Worm (Caenorhabditis elegans) whole organism, L4 larva: Measurements from ENCODE around the gene fipr-15.

Experiments
- F37D6.2 ChIP-seq: sonication (generic microtip); optimal IDR thresholded peaks from 2 replicates; lab custom pipeline; 2016; ENCODE audit warnings: mild to moderate bottlenecking, missing genetic modification characterization, missing compliant biosample characterization
- F49E8.2 ChIP-seq: sonication (generic microtip); optimal IDR thresholded peaks from 2 replicates; lab custom pipeline; 2016; ENCODE audit warnings: missing compliant biosample characterization, mild to moderate bottlenecking, missing genetic modification characterization, borderline replicate concordance
- T20F7.1 ChIP-seq: fragments of 200-800 bp; sonication (Bioruptor generic); optimal IDR thresholded peaks from 2 replicates; lab custom pipeline; 2018; ENCODE audit warnings: mild to moderate bottlenecking, missing genetic modification characterization, missing compliant biosample characterization
- T26A8.4 ChIP-seq: fragments of 200-800 bp; sonication (Bioruptor generic); IDR thresholded peaks from 2 replicates; pipeline ENCODE4 v1.3.6; 2022; ENCODE audit warnings: missing genetic modification characterization, missing compliant biosample characterization
- ZK337.2 ChIP-seq: fragments of 200-800 bp; sonication (Bioruptor generic); IDR thresholded peaks from 2 replicates; pipeline ENCODE4 v1.3.6; 2022; ENCODE audit warnings: missing genetic modification reagents, missing genetic modification characterization, missing compliant biosample characterization
- ZK546.5 ChIP-seq, 2 experiments: sonication (generic microtip); optimal IDR thresholded peaks; 2 replicates each; lab custom pipeline; 2017; ENCODE audit warnings: missing biosample characterization in 2 of 2, missing genetic modification characterization in 2 of 2
- aha-1 ChIP-seq: fragments of 150-350 bp; peaks from one replicate; lab custom pipeline; 2014; ENCODE audit warnings: missing biosample characterization, missing genetic modification characterization
- aly-2 ChIP-seq: sonication (generic microtip); optimal IDR thresholded peaks from 2 replicates; lab custom pipeline; 2018; ENCODE audit warnings: missing biosample characterization, missing genetic modification characterization
- ama-1 ChIP-seq: fragments of 150-350 bp; optimal IDR thresholded peaks from 2 replicates; lab custom pipeline; 2014; ENCODE audit warnings: inconsistent platforms, mixed read lengths
- attf-4 ChIP-seq: sonication (generic microtip); optimal IDR thresholded peaks from 3 replicates; lab custom pipeline; 2017; ENCODE audit warnings: missing biosample characterization, missing genetic modification characterization
- ceh-20 ChIP-seq: fragments of 200-800 bp; sonication (Bioruptor generic); IDR thresholded peaks from 2 replicates; pipeline ENCODE4 v1.3.6; 2022; ENCODE audit warnings: missing genetic modification reagents, missing genetic modification characterization, missing compliant biosample characterization
- ceh-28 ChIP-seq: fragments of 150-350 bp; optimal IDR thresholded peaks from 2 replicates; lab custom pipeline; 2014; ENCODE audit warnings: missing biosample characterization, missing genetic modification reagents, missing genetic modification characterization
- ceh-32 ChIP-seq: sonication (generic microtip); optimal IDR thresholded peaks from 2 replicates; lab custom pipeline; 2016; ENCODE audit warnings: mild to moderate bottlenecking, missing genetic modification characterization, missing compliant biosample characterization; ENCODE audit not compliant: poor library complexity
- ceh-44 ChIP-seq: fragments of 200-800 bp; sonication (Bioruptor generic); IDR thresholded peaks from 2 replicates; pipeline ENCODE4 v1.3.6; 2022; ENCODE audit warnings: missing genetic modification reagents, missing genetic modification characterization, missing compliant biosample characterization
- ceh-62 ChIP-seq: sonication (generic microtip); optimal IDR thresholded peaks from 2 replicates; lab custom pipeline; 2017; ENCODE audit warnings: missing biosample characterization, missing genetic modification characterization
- daf-12 ChIP-seq: fragments of 150-350 bp; optimal IDR thresholded peaks from 2 replicates; lab custom pipeline; 2014; ENCODE audit warnings: missing biosample characterization, missing genetic modification reagents, missing genetic modification characterization
- daf-19 ChIP-seq: fragments of 200-800 bp; sonication (Bioruptor generic); conservative IDR thresholded peaks from 2 replicates; pipeline ENCODE4 v1.3.6; 2022; ENCODE audit warnings: missing genetic modification characterization, missing compliant biosample characterization
- dmd-6 ChIP-seq: fragments of 200-800 bp; sonication (Bioruptor generic); IDR thresholded peaks from 2 replicates; pipeline ENCODE4 v1.3.6; 2022; ENCODE audit warnings: missing genetic modification reagents, missing genetic modification characterization, missing compliant biosample characterization
- duxl-1 ChIP-seq: sonication (generic microtip); optimal IDR thresholded peaks from 2 replicates; lab custom pipeline; 2016; ENCODE audit warnings: mild to moderate bottlenecking, missing genetic modification characterization, moderate library complexity, missing compliant biosample characterization; ENCODE audit not compliant: poor library complexity
- fos-1 ChIP-seq: fragments of 150-350 bp; optimal IDR thresholded peaks from 2 replicates; lab custom pipeline; 2014; ENCODE audit warnings: missing biosample characterization, missing genetic modification characterization
- gei-8 ChIP-seq: fragments of 200-800 bp; sonication (Bioruptor generic); optimal IDR thresholded peaks from 2 replicates; lab custom pipeline; 2018; ENCODE audit warnings: mild to moderate bottlenecking, missing genetic modification characterization, missing compliant biosample characterization
- hif-1 ChIP-seq, 2 experiments: sonication (generic microtip); optimal IDR thresholded peaks; 2 replicates each; lab custom pipeline; 2016 to 2017; ENCODE audit warnings: missing compliant biosample characterization in 2 of 2, missing genetic modification characterization in 2 of 2, missing genetic modification reagents in 2 of 2, missing genotype in 2 of 2, mild to moderate bottlenecking in 1 of 2
- hlh-11 ChIP-seq: fragments of 200-800 bp; sonication (Bioruptor generic); optimal IDR thresholded peaks from 2 replicates; lab custom pipeline; 2018; ENCODE audit warnings: mild to moderate bottlenecking, missing genetic modification characterization, missing compliant biosample characterization
- hlh-30 ChIP-seq: sonication (generic microtip); optimal IDR thresholded peaks from 2 replicates; lab custom pipeline; 2017; ENCODE audit warnings: antibody characterized with exemption, mild to moderate bottlenecking, missing genetic modification characterization, missing compliant biosample characterization; ENCODE audit not compliant: insufficient read depth
- hmg-1.1 ChIP-seq: fragments of 200-800 bp; sonication (Bioruptor generic); IDR thresholded peaks from 2 replicates; pipeline ENCODE4 v1.3.6; 2022; ENCODE audit warnings: missing genetic modification reagents, missing genetic modification characterization, missing compliant biosample characterization
- lim-7 ChIP-seq: fragments of 200-800 bp; sonication (Bioruptor generic); IDR thresholded peaks from 2 replicates; pipeline ENCODE4 v1.3.6; 2022; ENCODE audit warnings: missing genetic modification characterization, missing compliant biosample characterization
- lin-29 ChIP-seq: fragments of 200-800 bp; sonication (Bioruptor generic); IDR thresholded peaks from 2 replicates; pipeline ENCODE4 v1.3.6; 2022; ENCODE audit warnings: missing genetic modification reagents, missing genetic modification characterization, missing compliant biosample characterization
- lin-38 ChIP-seq: fragments of 200-800 bp; sonication (Bioruptor generic); IDR thresholded peaks from 2 replicates; pipeline ENCODE4 v1.3.6; 2022; ENCODE audit warnings: missing genetic modification reagents, missing genetic modification characterization, missing compliant biosample characterization
- lir-3 ChIP-seq: sonication (generic microtip); optimal IDR thresholded peaks from 2 replicates; lab custom pipeline; 2016; ENCODE audit warnings: mild to moderate bottlenecking, missing genetic modification characterization, missing compliant biosample characterization
- lsy-2 ChIP-seq, 2 experiments: fragments of 150-350 bp in 1 of 2; sonication (generic microtip) in 1 of 2; optimal IDR thresholded peaks; 2 replicates each; lab custom pipeline; 2014 to 2017; ENCODE audit warnings: missing biosample characterization in 2 of 2, missing genetic modification characterization in 2 of 2
- madf-5 ChIP-seq, 2 experiments: fragments of 200-800 bp; sonication (Bioruptor generic); IDR thresholded peaks; 2 replicates each; pipeline ENCODE4 v1.3.6; 2022; ENCODE audit warnings: missing compliant biosample characterization in 2 of 2, missing genetic modification characterization in 2 of 2
- madf-9 ChIP-seq: fragments of 200-800 bp; sonication (Bioruptor generic); conservative IDR thresholded peaks from 2 replicates; pipeline ENCODE4 v1.3.6; 2022; ENCODE audit warnings: missing genetic modification reagents, missing genetic modification characterization, missing compliant biosample characterization
- mdl-1 ChIP-seq, 2 experiments: fragments of 150-350 bp in 1 of 2; sonication (generic microtip) in 1 of 2; optimal IDR thresholded peaks; 2 replicates each; lab custom pipeline; 2014 to 2017; ENCODE audit warnings: missing biosample characterization in 2 of 2, missing genetic modification characterization in 2 of 2
- mep-1 ChIP-seq: fragments of 150-350 bp; sonication (generic microtip); optimal IDR thresholded peaks from 3 replicates; lab custom pipeline; 2014; ENCODE audit warnings: missing biosample characterization, missing genetic modification characterization
- mes-2 ChIP-seq: sonication (generic microtip); optimal IDR thresholded peaks from 2 replicates; lab custom pipeline; 2016; ENCODE audit warnings: missing genotype, mild to moderate bottlenecking, missing genetic modification characterization, missing compliant biosample characterization; ENCODE audit not compliant: poor library complexity, severe bottlenecking
- mxl-3 ChIP-seq: fragments of 200-800 bp; sonication (Bioruptor generic); optimal IDR thresholded peaks from 2 replicates; lab custom pipeline; 2018; ENCODE audit warnings: mild to moderate bottlenecking, missing genetic modification characterization, missing compliant biosample characterization
- nhr-102 ChIP-seq: sonication (generic microtip); optimal IDR thresholded peaks from 2 replicates; lab custom pipeline; 2016; ENCODE audit warnings: mild to moderate bottlenecking, missing genetic modification characterization, moderate library complexity, missing compliant biosample characterization
- nhr-11 ChIP-seq: fragments of 150-350 bp; optimal IDR thresholded peaks from 2 replicates; lab custom pipeline; 2014; ENCODE audit warnings: missing biosample characterization, missing genetic modification characterization
- nhr-42 ChIP-seq: fragments of 200-800 bp; sonication (Bioruptor generic); IDR thresholded peaks from 2 replicates; pipeline ENCODE4 v1.3.6; 2022; ENCODE audit warnings: missing genetic modification characterization, missing compliant biosample characterization
- nhr-76 ChIP-seq: fragments of 150-350 bp; optimal IDR thresholded peaks from 2 replicates; lab custom pipeline; 2014; ENCODE audit warnings: missing biosample characterization, missing genetic modification characterization
- pha-4 ChIP-seq, 2 experiments: fragments of 150-350 bp in 1 of 2; fragments of 200-800 bp in 1 of 2; sonication (Bioruptor generic) in 1 of 2; IDR thresholded peaks in 1 of 2; optimal IDR thresholded peaks in 1 of 2; 2 replicates each; pipeline versions ENCODE4 v1.3.6 to Lab custom; 2014 to 2022; ENCODE audit warnings: missing genetic modification characterization in 2 of 2, missing genetic modification reagents in 2 of 2, missing biosample characterization in 1 of 2, missing compliant biosample characterization in 1 of 2
- php-3 ChIP-seq: fragments of 200-800 bp; sonication (Bioruptor generic); IDR thresholded peaks from 2 replicates; pipeline ENCODE4 v1.3.6; 2022; ENCODE audit warnings: missing genetic modification reagents, missing genetic modification characterization, missing compliant biosample characterization
- sdz-12 ChIP-seq: fragments of 200-800 bp; sonication (Bioruptor generic); optimal IDR thresholded peaks from 2 replicates; lab custom pipeline; 2018; ENCODE audit warnings: mild to moderate bottlenecking, missing genetic modification characterization, missing compliant biosample characterization
- snpc-1.2 ChIP-seq: fragments of 200-800 bp; sonication (Bioruptor generic); IDR thresholded peaks from 2 replicates; pipeline ENCODE4 v1.3.6; 2022; ENCODE audit warnings: missing genetic modification reagents, missing genetic modification characterization, missing compliant biosample characterization
- snpc-4 ChIP-seq: fragments of 150-350 bp; optimal IDR thresholded peaks from 2 replicates; lab custom pipeline; 2014; ENCODE audit warnings: missing biosample characterization, missing genetic modification characterization
- tra-1 ChIP-seq: fragments of 200-800 bp; sonication (Bioruptor generic); IDR thresholded peaks from 2 replicates; pipeline ENCODE4 v1.3.6; 2022; ENCODE audit warnings: missing genetic modification reagents, missing genetic modification characterization, missing compliant biosample characterization
- zfp-2 ChIP-seq: sonication (generic microtip); optimal IDR thresholded peaks from 2 replicates; lab custom pipeline; 2016; ENCODE audit warnings: mild to moderate bottlenecking, missing genetic modification characterization, missing compliant biosample characterization
- ztf-11 ChIP-seq: fragments of 150-350 bp; optimal IDR thresholded peaks from 2 replicates; lab custom pipeline; 2014; ENCODE audit warnings: missing biosample characterization, missing genetic modification characterization

fipr-15 gene

DNA sequence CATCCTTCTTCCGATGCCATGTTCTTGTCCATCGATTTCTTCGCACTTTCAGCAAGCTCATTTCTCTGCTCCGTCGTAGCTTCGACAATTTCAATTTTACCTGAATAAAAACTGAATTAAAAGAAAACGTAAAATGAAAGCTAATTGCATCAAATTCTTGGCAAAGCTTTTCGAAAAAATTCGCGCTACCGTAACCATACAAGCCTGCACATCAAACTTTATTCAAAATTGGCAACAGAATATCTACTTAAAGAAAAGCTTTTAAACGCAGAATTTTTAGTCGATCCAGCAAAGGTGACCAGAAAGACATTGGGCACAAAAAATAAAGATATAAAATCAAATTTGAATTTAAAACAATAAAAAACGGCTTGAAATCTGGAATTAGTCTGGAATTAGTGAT lies 38.1 kb upstream of the fipr-15 start (continued):
- TF ChIP-seq hlh-11 (no peak), hif-1 (tag; optimal IDR thresholded peaks at IDR 0.05; lab: Kevin White, UChicago) (no peak), ceh-20 (GFP tag; lab: Robert Waterston, UW) (no peak), duxl-1 (tag; lab: Kevin White, UChicago) (no peak), attf-4 (tag; lab: Kevin White, UChicago) (no peak), dmd-6 (GFP tag; lab: Robert Waterston, UW) (no peak), zfp-2 (tag; lab: Kevin White, UChicago) (no peak), madf-9 (GFP tag; lab: Robert Waterston, UW) (no peak), lim-7 (GFP tag; lab: Robert Waterston, UW) (0 out of 2 replicates have a peak, but pooled peaks have one; percentile 42), F37D6.2 (no peak), daf-12 (tag; lab: Kevin White, UChicago) (no peak), tra-1 (no peak), php-3 (GFP tag; lab: Robert Waterston, UW) (no peak), mes-2 (tag; lab: Kevin White, UChicago) (no peak), T20F7.1 (GFP tag; lab: Kevin White, UChicago) (no peak), hlh-30 (tag; lab: Kevin White, UChicago) (no peak), T26A8.4 (GFP tag; lab: Robert Waterston, UW) (no peak), ceh-62 (tag; lab: Kevin White, UChicago) (no peak), nhr-102 (tag; lab: Kevin White, UChicago) (no peak), nhr-11 (tag; lab: Kevin White, UChicago) (no peak), nhr-76 (tag; lab: Kevin White, UChicago) (no peak), ceh-32 (no peak), sdz-12 (no peak), ceh-44 (no peak), ZK337.2 (no peak)

DNA sequence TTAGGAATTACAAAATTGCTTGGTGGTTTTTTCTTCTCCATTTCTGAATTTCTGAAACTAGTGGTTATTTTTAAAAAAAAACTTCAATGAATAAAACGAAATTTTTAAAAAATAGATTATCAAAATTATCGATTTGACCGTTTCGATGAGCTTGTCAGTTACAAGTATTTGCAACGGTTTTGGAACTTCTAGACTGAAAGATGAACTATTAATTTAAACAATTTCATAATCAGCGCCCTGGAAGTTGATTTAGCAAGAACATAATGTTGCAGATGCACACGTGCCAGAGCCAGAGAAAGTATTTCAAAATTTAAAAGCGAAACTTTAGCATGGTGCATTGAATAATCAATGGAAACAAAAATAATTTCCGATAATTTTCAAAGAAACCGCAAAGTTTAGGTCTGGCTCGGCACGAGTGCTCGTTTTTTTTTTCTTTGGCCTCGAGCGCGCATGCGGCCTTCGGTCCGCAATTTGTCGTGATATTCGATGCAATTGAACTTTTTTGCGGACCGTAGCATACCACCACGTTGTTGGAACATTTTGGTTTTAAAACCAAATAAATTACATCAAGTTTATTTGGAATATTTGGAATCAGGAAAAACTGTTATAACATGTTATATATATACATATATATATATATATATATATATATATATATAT lies 37.5 kb upstream of the fipr-15 start, which contains the start of gene T11G6.5:
Gene T11G6.5 (minus strand): TSS at position 51 of the 660 bp plus-strand sequence.
- TF ChIP-seq gei-8 (no peak), hlh-30 (tag; lab: Kevin White, UChicago) (peak; percentile 89), hmg-1.1 (GFP tag; lab: Robert Waterston, UW) (peak; percentile 49), snpc-1.2 (GFP tag; lab: Robert Waterston, UW) (no peak), lin-38 (peak; percentile 25; the same call in 1 of the 2 replicates), lin-29 (GFP tag; lab: Robert Waterston, UW) (no peak), nhr-102 (tag; lab: Kevin White, UChicago) (no peak), daf-19 (GFP tag; lab: Robert Waterston, UW) (no peak), ztf-11 (tag; lab: Kevin White, UChicago) (no peak), ceh-28 (tag; lab: Kevin White, UChicago) (no peak), ZK546.5 (tag; optimal IDR thresholded peaks at IDR 0.05; lab: Kevin White, UChicago) (no peak), ama-1 (lab: Kevin White, UChicago) (peak; percentile 12), fos-1 (tag; lab: Kevin White, UChicago) (no peak), attf-4 (tag; lab: Kevin White, UChicago) (no peak), pha-4 (GFP tag; IDR thresholded peaks at IDR 0.05; lab: Robert Waterston, UW) (no peak), pha-4 (tag; optimal IDR thresholded peaks at IDR 0.05; lab: Kevin White, UChicago) (no peak), aha-1 (tag; lab: Kevin White, UChicago) (peak; percentile 89), nhr-42 (GFP tag; lab: Robert Waterston, UW) (no peak), aly-2 (no peak), dmd-6 (GFP tag; lab: Robert Waterston, UW) (peak; percentile 25; the same call in 1 of the 2 replicates), snpc-4 (tag; lab: Kevin White, UChicago) (no peak), F49E8.2 (tag; lab: Kevin White, UChicago) (no peak), zfp-2 (tag; lab: Kevin White, UChicago) (no peak), lir-3 (tag; lab: Kevin White, UChicago) (no peak), lsy-2 (tag; optimal IDR thresholded peaks at IDR 0.05; lab: Kevin White, UChicago) (peak in 1 of 2 experiments; percentile 95), mxl-3 (GFP tag; lab: Kevin White, UChicago) (peak; percentile 60), mep-1 (tag; lab: Kevin White, UChicago) (peak; percentile 35), nhr-76 (tag; lab: Kevin White, UChicago) (no peak), mdl-1 (tag; optimal IDR thresholded peaks at IDR 0.05; lab: Kevin White, UChicago) (peak; percentile 24 to 35), mes-2 (tag; lab: Kevin White, UChicago) (peak; percentile 58), madf-5 (GFP tag; IDR thresholded peaks at IDR 0.05; lab: Robert Waterston, UW) (no peak)
